Fruit fly (Drosophila melanogaster) whole organism, pupa: ENCODE results near the gene CG12438.

Source experiments
- CG10348 ChIP-seq: fragments of 200-800 bp; sonication (Bioruptor generic); IDR thresholded peaks from 2 replicates; pipeline ENCODE4 v1.3.6; 2022; ENCODE audit warnings: missing biosample characterization, missing genetic modification characterization
- CG12605 ChIP-seq: fragments of 200-800 bp; sonication (Bioruptor generic); IDR thresholded peaks from 2 replicates; pipeline ENCODE4 v1.3.6; 2022; ENCODE audit warnings: missing biosample characterization, missing genetic modification characterization
- CG13204 ChIP-seq: fragments of 200-800 bp; sonication (Bioruptor generic); optimal IDR thresholded peaks from 2 replicates; lab custom pipeline; 2018; ENCODE audit warnings: missing biosample characterization, mild to moderate bottlenecking, missing genetic modification characterization, moderate library complexity
- CG14655 ChIP-seq: fragments of 200-800 bp; sonication (Bioruptor generic); optimal IDR thresholded peaks from 3 replicates; lab custom pipeline; 2017; ENCODE audit warnings: mild to moderate bottlenecking, missing biosample characterization, missing genetic modification reagents, missing genetic modification characterization
- CG15710 ChIP-seq: fragments of 200-800 bp; sonication (Bioruptor generic); optimal IDR thresholded peaks from 2 replicates; lab custom pipeline; 2018; ENCODE audit warnings: missing biosample characterization, mild to moderate bottlenecking, missing genetic modification characterization, moderate library complexity
- CG17806 ChIP-seq: fragments of 200-800 bp; sonication (Bioruptor generic); optimal IDR thresholded peaks from 2 replicates; lab custom pipeline; 2018; ENCODE audit warnings: missing biosample characterization, mild to moderate bottlenecking, missing genetic modification characterization, moderate library complexity
- CG32121 ChIP-seq: fragments of 200-800 bp; sonication (Bioruptor generic); IDR thresholded peaks from 2 replicates; pipeline ENCODE4 v1.3.6; 2022; ENCODE audit warnings: missing biosample characterization, missing genetic modification characterization
- CG34367 ChIP-seq: fragments of 200-800 bp; sonication (Bioruptor generic); optimal IDR thresholded peaks from 2 replicates; lab custom pipeline; 2018; ENCODE audit warnings: missing biosample characterization, mild to moderate bottlenecking, missing genetic modification characterization
- CG4496 ChIP-seq: fragments of 200-800 bp; sonication (Bioruptor generic); IDR thresholded peaks from 3 replicates; pipeline ENCODE4 v1.3.6; 2022; ENCODE audit warnings: missing biosample characterization, missing genetic modification characterization
- CG8159 ChIP-seq: fragments of 200-800 bp; sonication (Bioruptor generic); optimal IDR thresholded peaks from 3 replicates; lab custom pipeline; 2018; ENCODE audit warnings: missing biosample characterization, mild to moderate bottlenecking, missing genetic modification characterization, moderate library complexity
- CG8301 ChIP-seq: fragments of 200-800 bp; sonication (Bioruptor generic); optimal IDR thresholded peaks from 2 replicates; lab custom pipeline; 2018; ENCODE audit warnings: missing biosample characterization, mild to moderate bottlenecking, missing genetic modification characterization
- CG9948 ChIP-seq: fragments of 200-800 bp; sonication (Bioruptor generic); optimal IDR thresholded peaks from 2 replicates; lab custom pipeline; 2018; ENCODE audit warnings: missing biosample characterization, mild to moderate bottlenecking, missing genetic modification characterization, moderate library complexity
- D1 ChIP-seq: fragments of 200-800 bp; sonication (Bioruptor generic); optimal IDR thresholded peaks from 2 replicates; lab custom pipeline; 2018; ENCODE audit warnings: missing biosample characterization, mild to moderate bottlenecking, missing genetic modification characterization, moderate library complexity
- EcR ChIP-seq: fragments of 200-800 bp; sonication (Bioruptor generic); optimal IDR thresholded peaks from 3 replicates; lab custom pipeline; 2019; ENCODE audit warnings: missing biosample characterization, missing genetic modification characterization, mild to moderate bottlenecking, moderate library complexity, missing genetic modification reagents
- Ets98B ChIP-seq: fragments of 200-800 bp; sonication (Bioruptor generic); IDR thresholded peaks from 2 replicates; pipeline ENCODE4 v1.3.6; 2022; ENCODE audit warnings: missing biosample characterization, missing genetic modification characterization
- Pif1A ChIP-seq: fragments of 200-800 bp; sonication (Bioruptor generic); optimal IDR thresholded peaks from 3 replicates; lab custom pipeline; 2016; ENCODE audit warnings: missing biosample characterization, missing genetic modification characterization
- Pif1B ChIP-seq: fragments of 200-800 bp; sonication (Bioruptor generic); optimal IDR thresholded peaks from 3 replicates; lab custom pipeline; 2016; ENCODE audit warnings: missing biosample characterization, missing genetic modification characterization
- Snoo ChIP-seq: fragments of 200-800 bp; sonication (Bioruptor generic); optimal IDR thresholded peaks from 3 replicates; lab custom pipeline; 2017; ENCODE audit warnings: missing biosample characterization, mild to moderate bottlenecking, missing genetic modification characterization, inconsistent platforms
- fd96Ca ChIP-seq: fragments of 200-800 bp; sonication (Bioruptor generic); IDR thresholded peaks from 3 replicates; pipeline ENCODE4 v1.3.6; 2022; ENCODE audit warnings: missing biosample characterization, missing genetic modification characterization
- gl ChIP-seq: fragments of 200-800 bp; sonication (Bioruptor generic); optimal IDR thresholded peaks from 2 replicates; lab custom pipeline; 2018; ENCODE audit warnings: missing biosample characterization, mild to moderate bottlenecking, missing genetic modification characterization
- rn ChIP-seq: fragments of 200-800 bp; sonication (Bioruptor generic); IDR thresholded peaks from 2 replicates; pipeline ENCODE4 v1.3.6; 2022; ENCODE audit warnings: missing biosample characterization, missing genetic modification characterization

Gene CG12438

DNA sequence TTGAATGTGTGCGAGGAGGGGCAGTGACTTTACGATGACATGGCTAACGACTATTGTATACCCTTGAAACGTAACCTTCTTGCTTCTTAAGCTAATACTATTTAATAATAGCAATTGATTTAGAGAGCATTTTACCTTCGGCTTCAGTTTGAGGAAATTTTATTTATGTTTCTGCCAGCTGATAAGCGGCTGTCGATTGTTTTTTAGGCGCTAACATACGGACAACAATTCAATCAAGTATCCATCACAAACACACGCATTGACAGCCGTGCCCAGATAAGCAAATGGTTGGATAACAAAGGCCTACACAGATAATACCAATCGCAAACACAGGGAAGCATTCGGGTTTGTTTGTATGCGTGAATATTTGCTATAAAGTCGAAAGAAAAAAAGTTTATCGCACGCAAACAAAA is 13.8 kb upstream of the CG12438 start:
- TF ChIP-seq Ets98B (GFP tag; lab: Robert Waterston, UW) = peak; percentile 34; the same call in 1 of the 2 replicates
- TF ChIP-seq EcR (GFP tag; lab: Kevin White, UChicago) = peak; percentile 62
- peak; percentile 6 for TF ChIP-seq CG8301 (tag; lab: Kevin White, UChicago)
- no peak for TF ChIP-seq CG13204
- TF ChIP-seq CG8159 (tag; lab: Kevin White, UChicago) = peak; percentile 5
- TF ChIP-seq CG32121 (GFP tag; lab: Robert Waterston, UW) = peak; percentile 34; the same call in 1 of the 2 replicates
- TF ChIP-seq Pif1A (GFP tag; lab: Kevin White, UChicago) = no peak
- no peak for TF ChIP-seq gl (tag; lab: Kevin White, UChicago)
- TF ChIP-seq CG4496 (GFP tag; lab: Robert Waterston, UW) = peak; percentile 20; the same call in 2 of the 3 replicates
- TF ChIP-seq, all 21 proteins: peak for 6

DNA sequence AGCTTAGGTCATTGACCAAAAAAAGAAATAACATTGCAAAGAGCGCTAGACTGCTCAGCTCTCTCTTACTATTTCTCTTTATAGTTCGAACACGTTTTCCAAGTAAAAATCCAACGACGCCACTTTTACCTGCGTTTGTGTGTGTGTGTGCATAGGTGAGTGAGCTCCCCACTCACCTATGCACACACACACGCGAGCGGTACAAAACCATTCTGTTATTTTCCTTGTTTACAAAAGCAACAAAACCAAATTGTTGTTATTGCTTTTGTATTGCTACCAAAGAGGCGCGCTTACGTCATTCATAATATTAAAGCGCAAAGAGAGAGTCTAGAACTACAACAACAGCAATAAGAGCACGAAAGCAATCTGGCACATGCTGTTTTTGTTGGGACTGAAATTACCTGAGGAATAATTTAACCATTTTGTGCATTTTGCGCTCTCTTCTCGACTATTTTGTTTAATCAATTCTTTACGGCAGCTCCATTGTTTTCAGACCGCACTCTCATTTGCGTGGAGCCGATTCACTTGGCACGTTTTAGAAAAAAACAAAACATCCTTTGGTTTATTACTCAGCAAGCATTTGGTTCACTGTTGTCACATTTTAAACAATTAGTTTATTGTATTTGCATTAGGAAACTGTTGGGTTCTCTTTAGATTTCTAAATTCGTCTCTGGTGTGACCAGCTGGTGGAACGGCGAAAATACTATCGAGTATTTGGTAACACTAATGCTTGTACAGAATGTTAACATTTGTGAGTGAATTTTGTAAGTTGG is 11.9 kb upstream of the CG12438 start, which contains the start of gene raw:
raw (minus strand) TSS at position 677 of the 773 bp plus-strand sequence.
- no peak for TF ChIP-seq CG8159 (tag; lab: Kevin White, UChicago)
- TF ChIP-seq CG13204 = peak; percentile 18
- peak; percentile 95 for TF ChIP-seq EcR (GFP tag; lab: Kevin White, UChicago)
- peak; percentile 11 for TF ChIP-seq gl (tag; lab: Kevin White, UChicago)
- TF ChIP-seq Snoo = no peak
- TF ChIP-seq CG4496 (GFP tag; lab: Robert Waterston, UW) = 0 out of 3 replicates have a peak, but pooled peaks have one; percentile 25
- peak; percentile 34; the same call in 1 of the 2 replicates for TF ChIP-seq Ets98B (GFP tag; lab: Robert Waterston, UW)
- no peak for TF ChIP-seq CG32121 (GFP tag; lab: Robert Waterston, UW)
- TF ChIP-seq rn (GFP tag; lab: Robert Waterston, UW) = no peak
- no peak for TF ChIP-seq CG34367
- no peak for TF ChIP-seq CG14655
- no peak for TF ChIP-seq D1 (tag; lab: Kevin White, UChicago)
- TF ChIP-seq CG10348 (GFP tag; lab: Robert Waterston, UW) = no peak
- TF ChIP-seq fd96Ca (GFP tag; lab: Robert Waterston, UW) = no peak
- peak; percentile 7 for TF ChIP-seq Pif1B (GFP tag; lab: Kevin White, UChicago)
- TF ChIP-seq Pif1A (GFP tag; lab: Kevin White, UChicago) = peak; percentile 35
- no peak for TF ChIP-seq CG15710 (tag; lab: Kevin White, UChicago)
- no peak for TF ChIP-seq CG8301 (tag; lab: Kevin White, UChicago)
- no peak for TF ChIP-seq CG17806 (tag; lab: Kevin White, UChicago)
- TF ChIP-seq CG12605 (GFP tag; lab: Robert Waterston, UW) = peak; percentile 22; the same call in 1 of the 2 replicates
- no peak for TF ChIP-seq CG9948 (tag; lab: Kevin White, UChicago)

DNA sequence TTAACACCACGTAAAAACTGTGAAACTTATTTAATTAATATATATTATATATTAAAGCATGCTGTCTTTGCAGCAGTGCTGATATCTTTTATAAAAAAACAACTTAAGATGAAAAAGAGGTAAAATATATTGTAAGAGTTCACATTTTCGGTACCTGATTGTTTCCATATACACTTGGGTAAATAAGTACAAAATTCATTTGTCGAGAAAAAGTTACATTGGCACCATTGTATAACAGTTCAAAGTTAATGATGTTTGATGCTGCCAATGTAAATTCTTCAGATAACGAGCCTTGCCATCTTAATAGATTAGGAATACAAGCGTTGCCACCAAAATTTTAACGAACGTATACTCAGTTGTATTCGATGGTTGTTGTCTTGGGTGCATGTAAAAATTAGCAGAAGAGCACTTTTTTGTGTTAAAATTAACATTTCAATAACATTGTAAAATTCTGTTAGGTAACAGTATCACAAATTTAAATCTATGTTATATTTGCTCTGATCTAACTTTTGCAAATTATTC is 11.3 kb upstream of the CG12438 start:
- TF ChIP-seq fd96Ca (GFP tag; lab: Robert Waterston, UW) (no peak), CG9948 (tag; lab: Kevin White, UChicago) (no peak), CG14655 (no peak), CG15710 (tag; lab: Kevin White, UChicago) (no peak)

DNA sequence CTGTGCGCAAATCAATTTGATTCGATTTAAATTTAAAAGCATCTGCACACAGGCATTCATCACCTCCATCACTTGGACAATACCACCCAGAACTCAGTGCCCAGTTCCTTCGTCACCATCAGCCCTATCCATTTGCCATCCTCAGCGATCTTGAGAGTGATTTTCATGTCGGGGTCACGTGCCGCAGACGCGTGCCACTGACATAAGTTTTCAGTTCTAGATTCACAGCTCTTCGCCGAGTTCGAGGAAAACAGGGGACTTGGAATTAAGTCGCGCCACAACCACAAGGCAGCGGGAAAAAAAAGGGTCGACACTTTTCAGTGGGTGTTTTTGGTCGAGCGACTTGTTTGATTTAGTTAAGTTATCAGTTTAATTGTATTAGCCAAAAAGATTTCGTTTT is 9.0 kb upstream of the CG12438 start:
- TF ChIP-seq Ets98B (GFP tag; lab: Robert Waterston, UW) = no peak

DNA sequence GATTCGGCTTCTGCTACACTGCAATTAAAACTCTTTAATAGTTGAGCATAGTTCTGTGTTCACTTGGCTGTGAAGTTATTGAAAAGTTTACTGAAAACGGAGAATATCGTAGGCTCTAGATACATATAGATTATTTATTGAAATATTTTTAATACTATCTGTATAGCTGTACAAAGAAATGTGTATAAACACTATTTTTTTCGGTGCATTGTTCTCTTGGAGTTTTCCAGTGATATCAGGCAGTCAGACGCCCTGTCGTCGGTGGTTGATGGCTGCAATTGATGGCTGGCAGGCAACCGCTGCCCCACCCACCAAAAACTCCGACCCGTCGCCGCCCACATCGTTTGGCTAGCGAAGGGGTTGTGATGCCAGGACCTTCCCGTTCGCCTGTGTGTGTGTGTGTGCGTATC is 5.7 kb upstream of the CG12438 start:
- TF ChIP-seq Pif1B (GFP tag; lab: Kevin White, UChicago) (peak; percentile 4), CG10348 (GFP tag; lab: Robert Waterston, UW) (no peak), Ets98B (GFP tag; lab: Robert Waterston, UW) (no peak)

dm6 chr2L:8747480-8747879 is 4.6 kb upstream of the CG12438 start:
- no peak for TF ChIP-seq D1 (tag; lab: Kevin White, UChicago)
- TF ChIP-seq, all 21 proteins: peak for 0

dm6 chr2L:8762833-8763232 is 10.7 kb downstream of the CG12438 start:
- TF ChIP-seq CG14655 (peak; percentile 41), CG8159 (tag; lab: Kevin White, UChicago) (peak; percentile 33), Pif1A (GFP tag; lab: Kevin White, UChicago) (no peak)
